Worm (Caenorhabditis elegans) whole organism, late embryonic: ENCODE measurements around the gene gmn-1.

Source experiments
- ahr-1 ChIP-seq: sonication (generic microtip); optimal IDR thresholded peaks from 2 replicates; lab custom pipeline; 2016; ENCODE audit warnings: missing genetic modification characterization, missing compliant biosample characterization
- elt-2 ChIP-seq: sonication (generic microtip); optimal IDR thresholded peaks from 2 replicates; lab custom pipeline; 2016; ENCODE audit warnings: missing genetic modification reagents, missing genetic modification characterization, missing compliant biosample characterization
- hlh-15 ChIP-seq: sonication (generic microtip); optimal IDR thresholded peaks from 2 replicates; lab custom pipeline; 2016; ENCODE audit warnings: missing genetic modification characterization, missing compliant biosample characterization
- nfya-1 ChIP-seq: sonication (generic microtip); optimal IDR thresholded peaks from 2 replicates; lab custom pipeline; 2017; ENCODE audit warnings: missing genetic modification characterization, mild to moderate bottlenecking, missing compliant biosample characterization, antibody characterized with exemption, moderate library complexity
- pat-9 ChIP-seq: fragments of 200-800 bp; sonication (Bioruptor generic); optimal IDR thresholded peaks from 2 replicates; lab custom pipeline; 2018; ENCODE audit warnings: mild to moderate bottlenecking, missing genetic modification characterization, moderate library complexity, missing compliant biosample characterization
- pax-1 ChIP-seq: fragments of 150-350 bp; optimal IDR thresholded peaks from 2 replicates; lab custom pipeline; 2014; ENCODE audit warnings: missing biosample characterization, missing genetic modification characterization
- syd-9 ChIP-seq: sonication (generic microtip); optimal IDR thresholded peaks from 2 replicates; lab custom pipeline; 2016; ENCODE audit warnings: mild to moderate bottlenecking, missing genetic modification characterization, moderate library complexity, missing compliant biosample characterization
- ttx-3 ChIP-seq: sonication (generic microtip); optimal IDR thresholded peaks from 2 replicates; lab custom pipeline; 2016; ENCODE audit warnings: missing genetic modification reagents, missing genetic modification characterization, missing compliant biosample characterization

DNA sequence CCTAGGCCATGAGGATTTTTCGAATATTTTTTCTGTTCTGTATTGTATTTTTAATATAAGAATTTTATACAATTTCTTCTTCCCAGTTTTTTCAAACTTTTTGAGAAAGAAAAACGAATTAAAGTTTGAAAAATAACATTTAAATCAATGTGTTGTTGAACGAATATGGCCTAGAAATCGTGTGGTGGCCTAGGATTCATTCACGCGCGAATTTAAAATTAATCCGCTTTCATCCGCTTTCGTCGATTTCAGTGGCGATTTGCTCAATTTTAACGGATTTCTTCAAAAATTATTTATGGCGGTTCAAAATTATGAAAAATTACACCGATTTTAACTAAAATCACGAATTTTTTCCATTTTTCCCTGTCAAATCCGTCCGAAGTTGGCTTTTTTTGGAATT is 22.2 kb upstream of the gmn-1 start:
- TF ChIP-seq ttx-3 (tag; lab: Kevin White, UChicago) (no peak), ahr-1 (tag; lab: Kevin White, UChicago) (no peak), hlh-15 (tag; lab: Kevin White, UChicago) (no peak), elt-2 (no peak), nfya-1 (no peak), syd-9 (tag; lab: Kevin White, UChicago) (no peak), pat-9 (tag; lab: Kevin White, UChicago) (no peak), pax-1 (tag; lab: Kevin White, UChicago) (no peak)
